Worm (Caenorhabditis elegans) whole organism, midembryonic: ENCODE results near the gene W10G11.1.

Experiments used
- T22C8.4 ChIP-seq: fragments of 200-800 bp; sonication (Bioruptor generic); IDR thresholded peaks from 2 replicates; pipeline ENCODE4 v1.3.6; 2022; ENCODE audit warnings: missing genetic modification characterization, missing compliant biosample characterization
- med-1 ChIP-seq: sonication (generic microtip); optimal IDR thresholded peaks from 2 replicates; lab custom pipeline; 2017; ENCODE audit warnings: missing genetic modification characterization, mild to moderate bottlenecking, missing compliant biosample characterization, antibody characterized with exemption, missing genetic modification reagents; ENCODE audit not compliant: insufficient read depth
- ztf-23 ChIP-seq: fragments of 200-800 bp; sonication (Bioruptor generic); IDR thresholded peaks from 2 replicates; pipeline ENCODE4 v1.3.6; 2022; ENCODE audit warnings: missing genetic modification reagents, missing genetic modification characterization, missing compliant biosample characterization
- ztf-29 ChIP-seq: fragments of 200-800 bp; sonication (Bioruptor generic); IDR thresholded peaks from 2 replicates; pipeline ENCODE4 v1.3.6; 2022; ENCODE audit warnings: missing genetic modification reagents, missing genetic modification characterization, missing compliant biosample characterization

ce11 chrII:3576742-3577141 is 16.2 kb upstream of the W10G11.1 start, which contains the start of gene clec-132:
- no peak for TF ChIP-seq med-1 (GFP tag; lab: Kevin White, UChicago)
- no peak for TF ChIP-seq ztf-29 (GFP tag; lab: Robert Waterston, UW)
- no peak for TF ChIP-seq ztf-23 (GFP tag; lab: Robert Waterston, UW)
- no peak for TF ChIP-seq T22C8.4 (GFP tag; lab: Robert Waterston, UW)
